Fruit fly (Drosophila melanogaster) whole organism, wandering third instar larva: ENCODE results near the gene sgl.
A peak's percentile ranks its signal among the peaks of the same experiment; 100 is the strongest.

Experiments used
- Myc ChIP-seq: fragments of >200 bp; optimal IDR thresholded peaks from 2 replicates; lab custom pipeline; 2017
- jim ChIP-seq: fragments of 175-275, 200-325 bp; sonication (Bioruptor generic); optimal IDR thresholded peaks from 2 replicates; lab custom pipeline; 2016; ENCODE audit warnings: missing biosample characterization, mild to moderate bottlenecking, missing genetic modification characterization
- psq ChIP-seq: fragments of 200-800 bp; sonication (Bioruptor generic); optimal IDR thresholded peaks from 3 replicates; lab custom pipeline; 2017; ENCODE audit warnings: missing biosample characterization, mild to moderate bottlenecking, missing genetic modification characterization, moderate library complexity
- sage ChIP-seq: fragments of 200-800 bp; sonication (Bioruptor generic); optimal IDR thresholded peaks from 2 replicates; lab custom pipeline; 2016; ENCODE audit warnings: missing biosample characterization, mild to moderate bottlenecking, missing genetic modification characterization
- usp ChIP-seq: fragments of >200 bp; optimal IDR thresholded peaks from 2 replicates; lab custom pipeline; 2017; ENCODE audit warnings: missing biosample characterization, missing genetic modification characterization

dm6 chr3L:6996907-6997306 lies 32.3 kb upstream of the sgl start:
- no peak for TF ChIP-seq usp (GFP tag; lab: Kevin White, UChicago)
- TF ChIP-seq psq (GFP tag; lab: Kevin White, UChicago): peak; percentile 0
- no peak for TF ChIP-seq Myc (lab: Kevin White, UChicago)
- no peak for TF ChIP-seq jim (GFP tag; lab: Kevin White, UChicago)
- no peak for TF ChIP-seq sage (GFP tag; lab: Kevin White, UChicago)
